Fruit fly (Drosophila melanogaster) S2 (cell line): Measurements from ENCODE around the gene CG17597.

Experiments used
- CG8478 ChIP-seq: fragments of >200 bp; optimal IDR thresholded peaks from 2 replicates; lab custom pipeline; 2018
- CTCF ChIP-seq, 2 experiments: fragments of >200 bp; optimal IDR thresholded peaks; 2 replicates each; lab custom pipeline; 2018

dm6 chr2L:18815194-18815593 lies 15.8 kb downstream of the CG17597 start:
- TF ChIP-seq CG8478 (lab: Kevin White, UChicago) (no peak), CTCF (optimal IDR thresholded peaks at IDR 0.05; lab: Kevin White, UChicago) (no peak)
